Fruit fly (Drosophila melanogaster): Measurements from ENCODE around the gene unc-13-4A.

The unc-13-4A gene

dm6 chr3L:7360324-7360852, 47.7 kb upstream of the unc-13-4A start, which contains the start of gene Sec63 (continued):
- no peak for TF ChIP-seq CkIIα-i1 (GFP tag; IDR thresholded peaks at IDR 0.05)
- no peak; the same call in 1 of the 2 replicates for TF ChIP-seq E2f1 (GFP tag; IDR thresholded peaks at IDR 0.05)
- no peak for TF ChIP-seq zen (tag; optimal IDR thresholded peaks at IDR 0.05)
- no peak for TF ChIP-seq ac (GFP tag; optimal IDR thresholded peaks at IDR 0.05)
- no peak for TF ChIP-seq Lhr (GFP tag; optimal IDR thresholded peaks at IDR 0.05)
- TF ChIP-seq jing (GFP tag; optimal IDR thresholded peaks at IDR 0.05): no peak
- peak; percentile 16 for TF ChIP-seq Fer3 (tag; optimal IDR thresholded peaks at IDR 0.05)
- TF ChIP-seq danr (GFP tag; IDR thresholded peaks at IDR 0.05): no peak
- no peak for TF ChIP-seq Nf-YC (tag; optimal IDR thresholded peaks at IDR 0.05)
- TF ChIP-seq ab (GFP tag; optimal IDR thresholded peaks at IDR 0.05): no peak
- TF ChIP-seq CG14441 (GFP tag; IDR thresholded peaks at IDR 0.05): peak; percentile 64; the same call in 1 of the 2 replicates
- 0 out of 2 replicates have a peak, but pooled peaks have one; percentile 3 for TF ChIP-seq Adf1 (GFP tag; IDR thresholded peaks at IDR 0.05)
- TF ChIP-seq Atf-2 (GFP tag; optimal IDR thresholded peaks at IDR 0.05): no peak
- no peak for TF ChIP-seq gcm2 (GFP tag; optimal IDR thresholded peaks at IDR 0.05)
- TF ChIP-seq Trl (optimal IDR thresholded peaks at IDR 0.05): no peak
- no peak for TF ChIP-seq Trl (GFP tag; optimal IDR thresholded peaks at IDR 0.05)
- TF ChIP-seq CG3726 (GFP tag; IDR thresholded peaks at IDR 0.05): no peak
- no peak for TF ChIP-seq Hr78 (GFP tag; optimal IDR thresholded peaks at IDR 0.05)
- no peak for TF ChIP-seq Oaz (GFP tag; IDR thresholded peaks at IDR 0.05)
- peak; percentile 4; the same call in 1 of the 4 replicates for TF ChIP-seq Gug (GFP tag; IDR thresholded peaks at IDR 0.05)
- TF ChIP-seq rib (GFP tag; IDR thresholded peaks at IDR 0.05): no peak
- TF ChIP-seq slbo (GFP tag; IDR thresholded peaks at IDR 0.05): peak; percentile 78
- TF ChIP-seq BtbVII (GFP tag; optimal IDR thresholded peaks at IDR 0.05): peak; percentile 21
- TF ChIP-seq tap (tag; optimal IDR thresholded peaks at IDR 0.05): no peak
- TF ChIP-seq tin (GFP tag; optimal IDR thresholded peaks at IDR 0.05): peak; percentile 7
- peak; percentile 43 for TF ChIP-seq CG4617 (GFP tag; optimal IDR thresholded peaks at IDR 0.05; ENCODE audit: borderline replicate concordance)
- 0 out of 2 replicates have a peak, but pooled peaks have one; percentile 16 for TF ChIP-seq CG11247 (GFP tag; IDR thresholded peaks at IDR 0.05)
- no peak for TF ChIP-seq Tbp (GFP tag; optimal IDR thresholded peaks at IDR 0.05)
- peak; percentile 91 for TF ChIP-seq CG6791 (GFP tag; IDR thresholded peaks at IDR 0.05; ENCODE audit: partially characterized antibody)
- peak; percentile 74 for TF ChIP-seq CG3847 (GFP tag; IDR thresholded peaks at IDR 0.05)
- peak; percentile 61 for TF ChIP-seq CG32532 (GFP tag; IDR thresholded peaks at IDR 0.05)
- peak; percentile 76 for TF ChIP-seq gro (GFP tag; optimal IDR thresholded peaks at IDR 0.05)
- TF ChIP-seq CG8765 (GFP tag; IDR thresholded peaks at IDR 0.05): no peak
- TF ChIP-seq CG6765 (GFP tag; optimal IDR thresholded peaks at IDR 0.05): no peak
- no peak for TF ChIP-seq slou (GFP tag; optimal IDR thresholded peaks at IDR 0.05)
- peak; percentile 83 for TF ChIP-seq sens (GFP tag)
- peak; percentile 8 for TF ChIP-seq HmgZ (tag; optimal IDR thresholded peaks at IDR 0.05)
- TF ChIP-seq CG14710 (tag; optimal IDR thresholded peaks at IDR 0.05): no peak
- TF ChIP-seq CG3163 (GFP tag; optimal IDR thresholded peaks at IDR 0.05): no peak
- peak; percentile 19 for TF ChIP-seq sd (tag; optimal IDR thresholded peaks at IDR 0.05)
- TF ChIP-seq CG2875 (GFP tag; optimal IDR thresholded peaks at IDR 0.05): no peak
- TF ChIP-seq CG6272 (GFP tag; IDR thresholded peaks at IDR 0.05): peak; percentile 53
- peak; percentile 56 for TF ChIP-seq crol (GFP tag; IDR thresholded peaks at IDR 0.05)
- TF ChIP-seq fd3F (GFP tag; optimal IDR thresholded peaks at IDR 0.05): no peak
- TF ChIP-seq CG31224 (GFP tag; IDR thresholded peaks at IDR 0.05): no peak
- peak; percentile 53 for TF ChIP-seq HmgD (GFP tag; optimal IDR thresholded peaks at IDR 0.05)
- TF ChIP-seq CG15514 (GFP tag; optimal IDR thresholded peaks at IDR 0.05): peak; percentile 100
- no peak for TF ChIP-seq CG17802 (tag; optimal IDR thresholded peaks at IDR 0.05)
- TF ChIP-seq so (GFP tag; IDR thresholded peaks at IDR 0.05): peak; percentile 60; the same call in 2 of the 3 replicates
- peak; percentile 97 for TF ChIP-seq bbx (GFP tag; IDR thresholded peaks at IDR 0.05; ENCODE audit: partially characterized antibody)
- no peak for TF ChIP-seq CG11398 (GFP tag; optimal IDR thresholded peaks at IDR 0.05)
- no peak for TF ChIP-seq CG11560 (tag; IDR thresholded peaks at IDR 0.05)
